Fruit fly (Drosophila melanogaster) whole organism, wandering third instar larva: ENCODE measurements around the gene Kr-h2.
A peak's percentile ranks its signal among the peaks of the same experiment; 100 is the strongest.

Experiments
- CG32264 ChIP-seq: fragments of 200-800 bp; sonication (Bioruptor generic); optimal IDR thresholded peaks from 2 replicates; lab custom pipeline; 2016; ENCODE audit warnings: missing biosample characterization, missing genetic modification characterization
- Dfd ChIP-seq: fragments of >200 bp; optimal IDR thresholded peaks from 2 replicates; lab custom pipeline; 2017; ENCODE audit warnings: missing biosample characterization, missing genetic modification characterization
- Dif ChIP-seq: fragments of 200-275, 200-300 bp; sonication (Bioruptor generic); optimal IDR thresholded peaks from 2 replicates; lab custom pipeline; 2018; ENCODE audit warnings: missing biosample characterization, missing genetic modification characterization; ENCODE audit not compliant: partially characterized antibody
- Hr83 ChIP-seq: fragments of 200-300 bp; sonication (Bioruptor generic); optimal IDR thresholded peaks from 2 replicates; lab custom pipeline; 2016; ENCODE audit warnings: missing biosample characterization, mild to moderate bottlenecking, missing genetic modification characterization, moderate library complexity; ENCODE audit not compliant: poor library complexity, severe bottlenecking
- Jra ChIP-seq: sonication (Bioruptor generic); optimal IDR thresholded peaks from 2 replicates; lab custom pipeline; 2016; ENCODE audit warnings: missing biosample characterization, missing genetic modification characterization
- lola ChIP-seq: fragments of >200 bp; optimal IDR thresholded peaks from 2 replicates; lab custom pipeline; 2017; ENCODE audit warnings: missing biosample characterization, missing genetic modification characterization
- psq ChIP-seq: fragments of 200-800 bp; sonication (Bioruptor generic); optimal IDR thresholded peaks from 3 replicates; lab custom pipeline; 2017; ENCODE audit warnings: missing biosample characterization, mild to moderate bottlenecking, missing genetic modification characterization, moderate library complexity
- rgr ChIP-seq: fragments of 200-800 bp; sonication (Bioruptor generic); optimal IDR thresholded peaks from 3 replicates; lab custom pipeline; 2016; ENCODE audit warnings: missing biosample characterization, mild to moderate bottlenecking, missing genetic modification characterization
- usp ChIP-seq: fragments of >200 bp; optimal IDR thresholded peaks from 2 replicates; lab custom pipeline; 2017; ENCODE audit warnings: missing biosample characterization, missing genetic modification characterization

DNA sequence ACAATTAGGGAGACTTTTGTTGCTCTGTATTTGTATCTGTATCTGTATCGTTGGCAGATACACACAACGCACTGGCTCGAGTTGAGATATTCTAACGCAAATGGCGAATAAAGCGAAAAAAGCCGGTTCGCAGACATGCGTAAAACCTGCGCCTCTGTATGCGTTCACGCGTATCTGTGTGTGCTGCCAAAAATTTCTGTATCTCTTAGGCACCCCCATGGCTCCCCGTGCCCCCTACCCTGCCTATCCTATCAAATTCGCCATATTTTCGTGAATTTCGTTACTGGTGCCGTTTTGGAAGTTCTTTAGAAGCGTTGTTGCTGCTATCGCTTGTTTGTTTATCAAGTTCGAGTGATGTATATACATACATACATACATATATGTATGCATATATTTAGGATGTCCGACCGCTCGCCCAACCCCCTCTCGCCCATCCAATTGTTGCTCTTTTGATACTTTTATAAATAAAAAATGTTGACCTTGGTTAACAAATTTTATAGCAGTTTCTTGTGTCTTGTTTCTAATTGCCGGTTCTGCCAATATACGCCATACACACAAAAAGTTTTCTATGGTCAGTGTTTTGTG, 15.0 kb downstream of the Kr-h2 start:
- TF ChIP-seq psq (peak; percentile 48), Dif (GFP tag; lab: Kevin White, UChicago) (peak; percentile 52), Dfd (GFP tag; lab: Kevin White, UChicago) (no peak), lola (no peak), Hr83 (GFP tag; lab: Kevin White, UChicago) (peak; percentile 52), rgr (no peak), Jra (GFP tag; lab: Kevin White, UChicago) (no peak), usp (GFP tag; lab: Kevin White, UChicago) (no peak), CG32264 (no peak)
